Fruit fly (Drosophila melanogaster) whole organism, embryonic: ENCODE data around the gene Tgt.
A peak's percentile ranks its signal among the peaks of the same experiment; 100 is the strongest.

Source experiments
- Abd-B ChIP-seq: fragments of 200-800 bp; sonication (Bioruptor generic); optimal IDR thresholded peaks from 2 replicates; lab custom pipeline; 2018; ENCODE audit warnings: missing biosample characterization, mild to moderate bottlenecking, missing genetic modification characterization, moderate library complexity
- BEAF-32 ChIP-seq: fragments of 200-800 bp; sonication (Bioruptor generic); optimal IDR thresholded peaks from 3 replicates; lab custom pipeline; 2017; ENCODE audit warnings: missing biosample characterization, missing genetic modification characterization, mild to moderate bottlenecking, moderate library complexity, missing genetic modification reagents
- Bgb ChIP-seq: fragments of 200-800 bp; sonication (Bioruptor generic); IDR thresholded peaks from 2 replicates; pipeline ENCODE4 v1.3.6; 2022; ENCODE audit warnings: missing biosample characterization, missing genetic modification characterization; ENCODE audit not compliant: partially characterized antibody
- CG10267 ChIP-seq: fragments of 200-800 bp; sonication (Bioruptor generic); optimal IDR thresholded peaks from 2 replicates; lab custom pipeline; 2018; ENCODE audit warnings: missing biosample characterization, mild to moderate bottlenecking, missing genetic modification characterization, moderate library complexity
- CG10431 ChIP-seq: fragments of 200-800 bp; sonication (Bioruptor generic); optimal IDR thresholded peaks from 3 replicates; lab custom pipeline; 2018; ENCODE audit warnings: missing biosample characterization, mild to moderate bottlenecking, missing genetic modification characterization
- CG12659 ChIP-seq: fragments of 200-800 bp; sonication (Bioruptor generic); optimal IDR thresholded peaks from 3 replicates; lab custom pipeline; 2017; ENCODE audit warnings: mild to moderate bottlenecking, missing biosample characterization, missing genetic modification reagents, missing genetic modification characterization
- CG13287 ChIP-seq: fragments of 200-800 bp; sonication (Bioruptor generic); IDR thresholded peaks from 2 replicates; pipeline ENCODE4 v1.3.6; 2022; ENCODE audit warnings: missing biosample characterization, missing genetic modification characterization; ENCODE audit not compliant: partially characterized antibody
- CG14014 ChIP-seq: fragments of 200-800 bp; sonication (Bioruptor generic); IDR thresholded peaks from 2 replicates; pipeline ENCODE4 v1.3.6; 2022; ENCODE audit warnings: missing biosample characterization, missing genetic modification characterization
- CG14710 ChIP-seq: fragments of 200-800 bp; sonication (Bioruptor generic); optimal IDR thresholded peaks from 3 replicates; lab custom pipeline; 2019; ENCODE audit warnings: missing biosample characterization, mild to moderate bottlenecking, missing genetic modification characterization, moderate library complexity
- CG1529 ChIP-seq: fragments of 200-800 bp; sonication (Bioruptor generic); optimal IDR thresholded peaks from 3 replicates; lab custom pipeline; 2018; ENCODE audit warnings: missing biosample characterization, missing genetic modification characterization
- CG16779 ChIP-seq: fragments of 200-800 bp; sonication (Bioruptor generic); IDR thresholded peaks from 2 replicates; pipeline ENCODE4 v1.3.6; 2022; ENCODE audit warnings: missing biosample characterization, missing genetic modification characterization
- CG2116 ChIP-seq: fragments of 200-800 bp; sonication (Bioruptor generic); optimal IDR thresholded peaks from 3 replicates; lab custom pipeline; 2018; ENCODE audit warnings: missing biosample characterization, mild to moderate bottlenecking, missing genetic modification characterization
- CG34224 ChIP-seq: fragments of 200-800 bp; sonication (Bioruptor generic); IDR thresholded peaks from 3 replicates; pipeline ENCODE4 v1.3.6; 2022; ENCODE audit warnings: missing biosample characterization, missing genetic modification characterization; ENCODE audit not compliant: partially characterized antibody
- CG3995 ChIP-seq: fragments of 200-800 bp; sonication (Bioruptor generic); optimal IDR thresholded peaks from 3 replicates; lab custom pipeline; 2016; ENCODE audit warnings: missing biosample characterization, missing genetic modification characterization
- CG8281 ChIP-seq: fragments of 200-800 bp; sonication (Bioruptor generic); optimal IDR thresholded peaks from 2 replicates; lab custom pipeline; 2018; ENCODE audit warnings: missing biosample characterization, mild to moderate bottlenecking, missing genetic modification characterization, moderate library complexity
- CG9437 ChIP-seq: fragments of 200-800 bp; sonication (Bioruptor generic); optimal IDR thresholded peaks from 2 replicates; lab custom pipeline; 2018; ENCODE audit warnings: missing biosample characterization, mild to moderate bottlenecking, missing genetic modification characterization
- Dad ChIP-seq: fragments of 200-800 bp; sonication (Bioruptor generic); optimal IDR thresholded peaks from 3 replicates; lab custom pipeline; 2016; ENCODE audit warnings: missing biosample characterization, missing genetic modification characterization
- Dll ChIP-seq: fragments of 200-800 bp; sonication (Bioruptor generic); IDR thresholded peaks from 4 replicates; pipeline ENCODE4 v1.3.6; 2022; ENCODE audit warnings: missing biosample characterization, missing genetic modification characterization; ENCODE audit not compliant: partially characterized antibody
- Doc3 ChIP-seq: fragments of 200-800 bp; sonication (Bioruptor generic); IDR thresholded peaks from 3 replicates; pipeline ENCODE4 v1.3.6; 2022; ENCODE audit warnings: missing biosample characterization, missing genetic modification characterization; ENCODE audit not compliant: partially characterized antibody
- Dp ChIP-seq: fragments of 200-800 bp; sonication (Bioruptor generic); optimal IDR thresholded peaks from 2 replicates; lab custom pipeline; 2018; ENCODE audit warnings: missing biosample characterization, mild to moderate bottlenecking, missing genetic modification characterization, moderate library complexity
- Dref ChIP-seq: fragments of 200-800 bp; sonication (Bioruptor generic); IDR thresholded peaks from 2 replicates; pipeline ENCODE4 v1.3.6; 2022; ENCODE audit warnings: missing biosample characterization, missing genetic modification characterization
- E2f2 ChIP-seq: fragments of 200-800 bp; sonication (Bioruptor generic); IDR thresholded peaks from 2 replicates; pipeline ENCODE4 v1.3.6; 2022; ENCODE audit warnings: missing biosample characterization, missing genetic modification characterization
- Ets97D ChIP-seq: fragments of 200-800 bp; sonication (Bioruptor generic); optimal IDR thresholded peaks from 3 replicates; lab custom pipeline; 2016; ENCODE audit warnings: missing biosample characterization, missing genetic modification characterization
- H15 ChIP-seq: fragments of 200-800 bp; sonication (Bioruptor generic); IDR thresholded peaks from 3 replicates; pipeline ENCODE4 v1.3.6; 2022; ENCODE audit warnings: missing biosample characterization, missing genetic modification characterization
- HLH4C ChIP-seq: fragments of 200-800 bp; sonication (Bioruptor generic); IDR thresholded peaks from 3 replicates; pipeline ENCODE4 v1.3.6; 2022; ENCODE audit warnings: missing biosample characterization, missing genetic modification characterization; ENCODE audit not compliant: partially characterized antibody
- MBD-R2 ChIP-seq: fragments of 200-800 bp; sonication (Bioruptor generic); IDR thresholded peaks from 2 replicates; pipeline ENCODE4 v1.3.6; 2022; ENCODE audit warnings: missing biosample characterization, missing genetic modification characterization
- MESR4 ChIP-seq: fragments of 200-800 bp; sonication (Bioruptor generic); optimal IDR thresholded peaks from 2 replicates; lab custom pipeline; 2018; ENCODE audit warnings: missing biosample characterization, mild to moderate bottlenecking, missing genetic modification characterization, moderate library complexity
- Med ChIP-seq: fragments of 200-800 bp; sonication (Bioruptor generic); peaks from one replicate; lab custom pipeline; 2016; ENCODE audit warnings: missing biosample characterization, missing genetic modification characterization, mild to moderate bottlenecking, inconsistent platforms, moderate library complexity
- Myb ChIP-seq: fragments of 200-800 bp; sonication (Bioruptor generic); optimal IDR thresholded peaks from 2 replicates; lab custom pipeline; 2016; ENCODE audit warnings: missing biosample characterization, missing genetic modification characterization
- Pdp1 ChIP-seq, 2 experiments: fragments of 200-800 bp; sonication (Bioruptor generic); optimal IDR thresholded peaks; 3 replicates each; lab custom pipeline; 2016; ENCODE audit warnings: missing biosample characterization in 2 of 2, missing genetic modification characterization in 2 of 2, mild to moderate bottlenecking in 1 of 2, moderate library complexity in 1 of 2
- Sry-δ ChIP-seq: fragments of 200-800 bp; sonication (Bioruptor generic); optimal IDR thresholded peaks from 2 replicates; lab custom pipeline; 2016; ENCODE audit warnings: missing biosample characterization, missing genetic modification characterization
- ato ChIP-seq: fragments of 200-800 bp; sonication (Bioruptor generic); IDR thresholded peaks from 2 replicates; pipeline ENCODE4 v1.3.6; 2022; ENCODE audit warnings: missing biosample characterization, missing genetic modification characterization; ENCODE audit not compliant: partially characterized antibody
- gfzf ChIP-seq: fragments of 200-800 bp; sonication (Bioruptor generic); optimal IDR thresholded peaks from 2 replicates; lab custom pipeline; 2016; ENCODE audit warnings: missing biosample characterization, mild to moderate bottlenecking, missing genetic modification characterization, moderate library complexity
- lola ChIP-seq, 3 experiments: fragments of >200 bp in 2 of 3; fragments of 200-800 bp in 1 of 3; sonication (Bioruptor generic) in 1 of 3; optimal IDR thresholded peaks; 2 replicates each; lab custom pipeline; 2017 to 2019; ENCODE audit warnings: missing biosample characterization in 3 of 3, missing genetic modification characterization in 3 of 3, mild to moderate bottlenecking in 1 of 3, moderate library complexity in 1 of 3
- mam ChIP-seq: fragments of 200-800 bp; sonication (Bioruptor generic); optimal IDR thresholded peaks from 3 replicates; lab custom pipeline; 2016; ENCODE audit warnings: missing biosample characterization, missing genetic modification characterization
- mirr ChIP-seq: fragments of 200-800 bp; sonication (Bioruptor generic); optimal IDR thresholded peaks from 3 replicates; lab custom pipeline; 2018; ENCODE audit warnings: missing biosample characterization, mild to moderate bottlenecking, missing genetic modification characterization
- pzg ChIP-seq: fragments of 200-800 bp; sonication (Bioruptor generic); optimal IDR thresholded peaks from 3 replicates; lab custom pipeline; 2018; ENCODE audit warnings: missing biosample characterization, mild to moderate bottlenecking, missing genetic modification characterization, moderate library complexity
- sens ChIP-seq: fragments of 200-800 bp; sonication (Bioruptor generic); peaks from one replicate; lab custom pipeline; 2016; ENCODE audit warnings: missing biosample characterization, missing genetic modification characterization
- stwl ChIP-seq: fragments of 200-800 bp; sonication (Bioruptor generic); optimal IDR thresholded peaks from 3 replicates; lab custom pipeline; 2018; ENCODE audit warnings: missing biosample characterization, mild to moderate bottlenecking, missing genetic modification characterization, moderate library complexity
- unc-4 ChIP-seq: fragments of 200-800 bp; sonication (Bioruptor generic); IDR thresholded peaks from 2 replicates; pipeline ENCODE4 v1.3.6; 2022; ENCODE audit warnings: missing biosample characterization, missing genetic modification characterization; ENCODE audit not compliant: partially characterized antibody

The Tgt gene

DNA sequence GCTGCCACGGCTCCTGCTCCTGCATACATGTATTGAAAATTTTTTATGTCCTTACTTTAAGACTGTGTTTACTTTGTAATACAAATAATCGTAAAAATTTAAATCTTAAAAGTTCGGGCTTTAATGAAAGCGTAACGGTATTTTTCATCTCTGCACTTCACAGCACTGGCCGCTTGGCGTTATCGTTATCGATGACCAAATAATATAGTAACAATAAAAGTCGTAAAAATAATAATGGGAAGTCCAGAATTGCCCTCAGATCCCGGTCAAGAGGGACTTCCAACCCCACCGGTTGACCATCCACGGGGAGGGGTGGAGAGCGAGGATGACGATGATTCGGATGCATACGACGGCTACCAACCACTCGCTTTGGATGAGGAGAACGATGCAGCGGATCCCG is 17.5 kb upstream of the Tgt start, which contains the start of gene CG14341:
CG14341 (plus strand) TSS at position 181 of the 400 bp plus-strand sequence.
- TF ChIP-seq CG14014 (GFP tag; lab: Robert Waterston, UW) = no peak
- TF ChIP-seq mam (GFP tag; lab: Kevin White, UChicago) = no peak
- TF ChIP-seq HLH4C (GFP tag; lab: Robert Waterston, UW) = peak; percentile 59; the same call in 2 of the 3 replicates
- peak; percentile 35 for TF ChIP-seq BEAF-32 (GFP tag; lab: Kevin White, UChicago)
- peak; percentile 2 for TF ChIP-seq CG12659
- TF ChIP-seq Bgb (GFP tag; lab: Robert Waterston, UW) = peak; percentile 27; the same call in 1 of the 2 replicates
- 0 out of 2 replicates have a peak, but pooled peaks have one; percentile 17 for TF ChIP-seq unc-4
- TF ChIP-seq CG13287 = peak; percentile 59
- peak; percentile 91 for TF ChIP-seq Myb (GFP tag; lab: Kevin White, UChicago)
- no peak for TF ChIP-seq CG3995 (GFP tag; lab: Kevin White, UChicago)
- peak; percentile 64 for TF ChIP-seq Dref (GFP tag; lab: Robert Waterston, UW)
- TF ChIP-seq Pdp1 (GFP tag; optimal IDR thresholded peaks at IDR 0.05; lab: Kevin White, UChicago) = peak in 1 of 2 experiments; percentile 40
- peak; percentile 29 for TF ChIP-seq gfzf (GFP tag; lab: Kevin White, UChicago)
- TF ChIP-seq Dad (GFP tag; lab: Kevin White, UChicago) = no peak
- TF ChIP-seq ato = 0 out of 2 replicates have a peak, but pooled peaks have one; percentile 10
- TF ChIP-seq CG2116 (GFP tag; lab: Kevin White, UChicago) = peak; percentile 15
- peak; percentile 16; the same call in 1 of the 3 replicates for TF ChIP-seq Doc3 (GFP tag; lab: Robert Waterston, UW)
- TF ChIP-seq mirr (GFP tag; lab: Kevin White, UChicago) = no peak
- TF ChIP-seq Dp = peak; percentile 45
- no peak for TF ChIP-seq CG16779
- no peak for TF ChIP-seq CG10431 (GFP tag; lab: Kevin White, UChicago)
- TF ChIP-seq CG8281 (tag; lab: Kevin White, UChicago) = no peak
- TF ChIP-seq CG34224 (GFP tag; lab: Robert Waterston, UW) = peak; percentile 33; the same call in 2 of the 3 replicates
- peak; percentile 35 for TF ChIP-seq pzg (GFP tag; lab: Kevin White, UChicago)
- peak; percentile 69 for TF ChIP-seq sens (GFP tag; lab: Kevin White, UChicago)
- TF ChIP-seq Sry-δ (GFP tag; lab: Kevin White, UChicago) = peak; percentile 34
- TF ChIP-seq E2f2 = peak; percentile 56
- peak; percentile 27 for TF ChIP-seq Abd-B (GFP tag; lab: Kevin White, UChicago)
- TF ChIP-seq MESR4 (GFP tag; lab: Kevin White, UChicago) = peak; percentile 31
- TF ChIP-seq Med = peak; percentile 21
- peak; percentile 53; the same call in 2 of the 4 replicates for TF ChIP-seq Dll (GFP tag; lab: Robert Waterston, UW)
- TF ChIP-seq CG9437 = peak; percentile 49
- TF ChIP-seq H15 (GFP tag; lab: Robert Waterston, UW) = no peak
- TF ChIP-seq lola (GFP tag; optimal IDR thresholded peaks at IDR 0.05; lab: Kevin White, UChicago) = no peak
- TF ChIP-seq MBD-R2 (GFP tag; lab: Robert Waterston, UW) = peak; percentile 74
- no peak for TF ChIP-seq CG14710 (tag; lab: Kevin White, UChicago)
- peak; percentile 1 for TF ChIP-seq Ets97D (GFP tag; lab: Kevin White, UChicago)
- TF ChIP-seq CG1529 (GFP tag; lab: Kevin White, UChicago) = no peak
- peak; percentile 53 for TF ChIP-seq stwl (tag; lab: Kevin White, UChicago)
- peak; percentile 76 for TF ChIP-seq CG10267 (tag; lab: Kevin White, UChicago)
- TF ChIP-seq, all 482 proteins: peak for 28
